Fruit fly (Drosophila melanogaster): Measurements from ENCODE around the gene CG31528.
A peak's percentile ranks its signal among the peaks of the same experiment; 100 is the strongest.

Gene CG31528

dm6 chr3R:4403706-4404392, 12.4 kb upstream of the CG31528 start (continued):
- TF ChIP-seq lov (optimal IDR thresholded peaks at IDR 0.05), result no peak
- 0 out of 3 replicates have a peak, but pooled peaks have one; percentile 55 for TF ChIP-seq lov (GFP tag; IDR thresholded peaks at IDR 0.05)
- 0 out of 2 replicates have a peak, but pooled peaks have one; percentile 13 for TF ChIP-seq Nf-YA (GFP tag; IDR thresholded peaks at IDR 0.05)
- no peak for TF ChIP-seq p53 (GFP tag; optimal IDR thresholded peaks at IDR 0.05)
- peak; percentile 86 for TF ChIP-seq Med (GFP tag)
- TF ChIP-seq CG11456 (GFP tag; IDR thresholded peaks at IDR 0.05), result no peak
- TF ChIP-seq ewg (GFP tag; optimal IDR thresholded peaks at IDR 0.05), result peak; percentile 21
- TF ChIP-seq Six4 (GFP tag; optimal IDR thresholded peaks at IDR 0.05), result no peak
- no peak for TF ChIP-seq prd (optimal IDR thresholded peaks at IDR 0.05)
- TF ChIP-seq prd (GFP tag; IDR thresholded peaks at IDR 0.05), result 0 out of 3 replicates have a peak, but pooled peaks have one; percentile 7
- TF ChIP-seq dpn (GFP tag; optimal IDR thresholded peaks at IDR 0.05), result peak in 1 of 2 experiments; percentile 39
- TF ChIP-seq nom (GFP tag; optimal IDR thresholded peaks at IDR 0.05), result no peak
- TF ChIP-seq CG12769 (tag; optimal IDR thresholded peaks at IDR 0.05), result peak; percentile 50
- peak; percentile 9 for TF ChIP-seq CG10274 (GFP tag; optimal IDR thresholded peaks at IDR 0.05)
- TF ChIP-seq CG10147 (GFP tag; optimal IDR thresholded peaks at IDR 0.05), result peak; percentile 4
- TF ChIP-seq CG17802 (tag; optimal IDR thresholded peaks at IDR 0.05), result no peak
- peak; percentile 3 for TF ChIP-seq lab (GFP tag; optimal IDR thresholded peaks at IDR 0.05)
- TF ChIP-seq CG16863 (GFP tag; optimal IDR thresholded peaks at IDR 0.05), result no peak
- TF ChIP-seq cwo (GFP tag; optimal IDR thresholded peaks at IDR 0.05), result peak; percentile 35
- peak; percentile 28; the same call in 1 of the 2 replicates for TF ChIP-seq chm (GFP tag; IDR thresholded peaks at IDR 0.05)
- TF ChIP-seq bbx (GFP tag; IDR thresholded peaks at IDR 0.05; ENCODE audit: partially characterized antibody), result 0 out of 2 replicates have a peak, but pooled peaks have one; percentile 6
- TF ChIP-seq PHDP (tag; optimal IDR thresholded peaks at IDR 0.05), result peak; percentile 13
- peak; percentile 22; the same call in 1 of the 2 replicates for TF ChIP-seq CG32532 (GFP tag; IDR thresholded peaks at IDR 0.05)
- TF ChIP-seq CG34376 (GFP tag; optimal IDR thresholded peaks at IDR 0.05), result peak; percentile 77
- TF ChIP-seq CG2120 (GFP tag; optimal IDR thresholded peaks at IDR 0.05), result peak; percentile 41
- TF ChIP-seq CG8290 (GFP tag; optimal IDR thresholded peaks at IDR 0.05), result peak; percentile 23
- TF ChIP-seq CG8290 (tag; optimal IDR thresholded peaks at IDR 0.05), result no peak
- TF ChIP-seq Hmr (GFP tag; optimal IDR thresholded peaks at IDR 0.05), result peak; percentile 45
- TF ChIP-seq mirr (GFP tag; optimal IDR thresholded peaks at IDR 0.05), result peak; percentile 37
- TF ChIP-seq Drgx (GFP tag; IDR thresholded peaks at IDR 0.05), result no peak

dm6 chr3R:4407325-4407724, 8.9 kb upstream of the CG31528 start:
- no peak for TF ChIP-seq Spps (tag; optimal IDR thresholded peaks at IDR 0.05)
- TF ChIP-seq h (optimal IDR thresholded peaks at IDR 0.05), result no peak
- no peak for TF ChIP-seq CG15696 (tag; optimal IDR thresholded peaks at IDR 0.05)
- TF ChIP-seq NfI (GFP tag; optimal IDR thresholded peaks at IDR 0.05), result no peak
- no peak for TF ChIP-seq corto (GFP tag; optimal IDR thresholded peaks at IDR 0.05)
- no peak for TF ChIP-seq tio (GFP tag; optimal IDR thresholded peaks at IDR 0.05)
- no peak for TF ChIP-seq CG34376 (GFP tag; optimal IDR thresholded peaks at IDR 0.05)
- no peak for TF ChIP-seq NC2β (GFP tag; optimal IDR thresholded peaks at IDR 0.05)
- TF ChIP-seq CG6683 (GFP tag; optimal IDR thresholded peaks at IDR 0.05), result no peak
- TF ChIP-seq CG32772 (GFP tag; IDR thresholded peaks at IDR 0.05), result no peak
- no peak for TF ChIP-seq HHEX (GFP tag; optimal IDR thresholded peaks at IDR 0.05)
